Worm (Caenorhabditis elegans) whole organism, dauer: Measurements from ENCODE around the gene elpc-4.

ENCODE experiments used
- unc-62 ChIP-seq: sonication (generic microtip); optimal IDR thresholded peaks from 2 replicates; lab custom pipeline; 2017; ENCODE audit warnings: missing biosample characterization, missing genetic modification reagents, missing genetic modification characterization

Gene elpc-4

DNA sequence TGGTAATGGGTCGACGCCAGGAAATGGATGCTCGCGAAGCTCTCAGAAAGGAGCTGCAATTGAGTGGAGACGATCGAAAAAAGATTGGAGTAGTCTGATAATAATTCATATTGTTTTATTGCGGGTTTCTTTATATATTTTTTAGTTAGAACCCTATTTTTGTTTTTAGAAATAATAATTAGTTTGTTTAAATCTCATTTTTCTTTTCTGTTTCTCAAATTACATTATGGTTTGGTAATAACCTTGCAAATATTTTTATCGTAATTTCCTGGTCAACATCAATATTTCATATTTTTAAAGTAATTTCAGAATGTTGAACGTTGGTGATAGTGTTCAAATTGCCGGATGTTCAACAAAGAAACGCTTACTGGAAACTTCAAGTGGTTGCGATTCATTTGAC lies at the start of gene elpc-4:
TSS of gene elpc-4 (plus strand) at position 301 of the 400 bp plus-strand sequence.
- no peak for TF ChIP-seq unc-62

DNA sequence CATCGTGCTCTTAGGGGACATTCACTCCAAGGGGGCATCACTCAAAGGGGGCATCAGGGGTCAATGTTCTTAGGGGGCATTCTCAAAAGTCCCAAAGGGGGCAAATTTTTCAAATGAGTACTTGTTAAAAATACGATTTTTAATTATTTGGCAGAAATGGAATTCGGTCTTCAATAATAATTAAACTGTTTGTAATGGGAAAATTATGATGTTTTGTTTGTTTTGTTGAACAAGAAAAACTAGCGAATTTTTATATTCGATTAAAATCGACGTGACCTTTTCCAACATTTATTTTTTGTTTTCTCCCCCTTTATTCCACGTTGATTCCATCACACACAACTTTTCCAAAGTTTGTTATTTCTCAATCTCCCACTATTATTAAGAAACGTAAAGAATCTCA lies 49.8 kb upstream of the elpc-4 start, which contains the start of gene F57H12.5:
TSS of gene F57H12.5 (plus strand) at position 301 of the 400 bp plus-strand sequence.
- TF ChIP-seq unc-62: no peak

DNA sequence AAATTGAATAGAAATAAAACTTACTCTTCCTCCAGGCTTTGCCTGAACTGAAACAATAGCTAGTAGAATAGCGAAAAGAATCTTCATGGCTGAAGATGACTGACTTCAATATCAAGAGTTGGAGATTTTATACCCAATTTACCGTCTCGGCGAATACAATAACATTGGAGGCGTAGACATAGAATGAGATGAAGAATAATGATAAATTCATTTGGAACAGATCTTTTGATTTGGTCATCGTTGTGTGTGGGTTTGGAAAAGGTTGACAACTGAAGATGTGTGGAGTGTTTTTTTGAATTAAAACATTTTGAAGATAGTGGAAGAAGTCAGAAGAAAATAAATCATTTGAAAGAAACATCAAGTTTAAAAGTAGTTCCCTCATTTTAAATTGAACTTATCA lies 40.6 kb upstream of the elpc-4 start, which contains the start of gene F57H12.6:
TSS of gene F57H12.6 (minus strand) at position 101 of the 400 bp plus-strand sequence.
- no peak for TF ChIP-seq unc-62

DNA sequence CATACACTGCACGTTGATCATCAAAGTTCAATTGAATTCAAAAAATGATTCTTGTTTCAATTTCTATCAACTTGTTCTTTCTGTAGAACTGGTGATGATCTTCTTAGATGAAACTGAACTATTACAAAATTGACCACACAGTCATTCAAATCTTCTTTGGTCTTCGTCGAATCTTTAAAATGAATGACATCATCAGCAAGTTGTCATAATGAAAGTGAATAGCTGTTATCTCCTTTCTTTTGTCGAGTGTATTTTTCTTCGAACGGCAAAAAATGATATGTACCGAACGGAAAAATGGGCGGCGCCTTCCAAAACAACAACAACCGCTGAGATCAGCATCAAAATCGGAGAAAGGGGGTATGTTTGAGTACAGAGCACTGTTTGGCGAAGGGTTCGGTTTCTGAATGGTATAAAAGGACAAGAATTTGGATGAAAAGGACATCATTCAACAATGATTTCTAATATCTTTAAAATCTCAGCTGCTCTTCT lies 39.3 kb upstream of the elpc-4 start, which contains the start of gene ora-1:
TSS of gene ora-1 (plus strand) at position 439 of the 489 bp plus-strand sequence.
- TF ChIP-seq unc-62: no peak

DNA sequence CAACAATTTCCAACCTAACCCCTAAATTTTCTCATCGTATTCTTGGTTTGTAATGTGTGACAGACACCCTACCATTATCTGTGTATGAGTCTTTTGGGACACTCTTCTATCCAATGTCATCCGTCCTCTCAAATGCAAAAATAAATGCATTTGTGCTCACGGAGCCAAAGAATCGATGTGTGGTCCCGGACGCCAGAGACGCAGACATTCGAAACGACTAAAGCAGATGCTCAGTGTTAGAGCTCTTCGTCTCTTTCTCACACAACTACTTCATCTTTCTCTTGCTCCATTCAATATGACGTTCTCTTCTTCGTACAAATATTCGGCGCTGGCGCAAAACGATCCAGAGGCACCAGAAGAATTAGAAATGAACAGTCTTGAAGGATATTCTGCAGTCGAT lies 37.2 kb upstream of the elpc-4 start, which contains the start of gene unc-24:
TSS of gene unc-24 (plus strand) at position 283 of the 400 bp plus-strand sequence.
- TF ChIP-seq unc-62: no peak

DNA sequence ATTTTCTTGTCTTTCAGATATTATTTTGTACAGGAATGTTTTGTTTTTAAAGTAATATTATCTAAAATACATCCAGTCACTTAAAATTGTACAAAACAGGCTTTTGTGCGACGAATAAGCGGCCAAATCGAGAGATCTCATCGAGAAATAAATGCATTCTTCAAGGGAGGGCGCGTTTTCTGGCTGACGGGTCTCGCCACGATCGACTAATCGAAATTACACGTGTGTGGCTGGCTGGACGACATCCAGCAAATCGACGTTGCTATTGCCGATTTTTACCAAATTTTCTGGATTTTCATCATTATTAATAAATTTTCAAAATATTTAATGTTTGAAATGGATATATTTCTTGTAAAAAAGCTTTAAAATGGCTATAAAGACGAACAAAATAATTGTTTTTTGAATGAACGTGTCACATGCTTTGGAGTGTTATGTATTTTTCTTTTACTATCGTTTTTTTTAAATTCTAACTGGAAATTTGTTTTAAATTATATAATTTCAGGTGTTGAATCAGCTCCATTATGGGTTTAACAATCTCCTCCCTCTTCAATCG lies 34.7 kb upstream of the elpc-4 start, which contains the start of gene arf-5:
TSS of gene arf-5 (plus strand) at position 503 of the 553 bp plus-strand sequence.
- no peak for TF ChIP-seq unc-62

DNA sequence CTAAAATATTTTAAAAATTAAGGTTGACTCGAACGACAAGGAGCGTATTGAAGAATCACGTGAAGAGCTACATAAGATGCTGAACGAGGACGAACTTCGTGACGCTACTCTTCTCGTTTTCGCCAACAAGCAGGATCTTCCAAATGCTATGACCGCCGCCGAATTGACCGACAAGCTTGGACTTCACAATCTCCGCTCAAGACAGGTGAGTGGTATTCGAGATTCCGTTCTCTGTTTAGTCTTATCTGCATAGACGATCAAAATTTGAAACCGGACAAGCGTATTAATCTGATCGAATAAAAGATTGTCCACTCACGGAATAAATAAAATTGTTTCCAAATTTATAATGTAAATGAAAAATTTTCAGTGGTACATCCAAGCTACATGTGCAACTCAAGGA lies 33.8 kb upstream of the elpc-4 start:
- no peak for TF ChIP-seq unc-62

DNA sequence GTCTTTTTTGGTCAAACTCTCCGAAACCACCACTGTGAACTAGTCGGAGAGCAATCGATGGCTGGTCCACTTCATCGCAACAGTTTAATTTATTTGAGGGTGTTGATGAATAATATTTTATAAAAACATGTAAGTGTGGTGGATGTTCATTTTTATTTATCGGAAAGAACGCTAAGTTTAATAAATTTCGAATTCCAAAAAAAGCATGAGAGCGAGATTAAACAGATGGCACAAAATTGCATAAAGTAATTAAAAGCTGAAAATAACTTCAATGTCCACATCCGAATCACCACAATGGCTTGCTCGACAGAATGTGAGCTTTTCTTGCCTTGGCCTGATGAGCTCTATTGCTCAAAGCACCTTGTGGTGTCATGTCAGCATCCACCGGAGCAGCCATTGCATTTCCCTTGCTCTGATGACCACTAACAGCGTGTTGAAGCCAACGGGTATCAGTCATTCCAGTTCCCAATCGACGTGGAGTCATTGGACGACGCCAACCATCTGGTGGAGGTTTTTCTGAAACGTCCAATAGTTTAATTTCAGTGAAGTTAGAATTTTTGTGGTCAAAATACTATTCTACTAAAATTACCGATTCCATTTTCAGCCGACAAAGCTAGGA lies 33.0 kb upstream of the elpc-4 start:
- no peak for TF ChIP-seq unc-62

DNA sequence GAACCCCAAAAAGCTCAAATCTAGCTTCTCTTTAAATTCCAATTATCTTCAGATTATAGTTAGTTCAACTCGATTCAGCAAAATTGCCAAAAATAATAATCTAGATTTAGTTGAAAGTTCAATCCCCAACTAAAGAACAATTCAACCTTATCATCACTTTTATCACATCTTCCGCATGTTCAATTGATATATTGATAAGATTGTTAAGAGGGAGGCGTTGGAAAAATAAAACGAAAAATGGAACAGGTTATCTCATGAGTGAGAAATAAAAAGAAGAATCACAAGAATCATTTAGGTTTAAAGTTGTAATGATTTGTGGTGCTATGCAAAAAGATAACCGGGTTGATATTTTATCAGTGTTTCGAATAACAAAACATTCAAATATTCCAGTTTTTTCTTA lies 31.1 kb upstream of the elpc-4 start:
- no peak for TF ChIP-seq unc-62

DNA sequence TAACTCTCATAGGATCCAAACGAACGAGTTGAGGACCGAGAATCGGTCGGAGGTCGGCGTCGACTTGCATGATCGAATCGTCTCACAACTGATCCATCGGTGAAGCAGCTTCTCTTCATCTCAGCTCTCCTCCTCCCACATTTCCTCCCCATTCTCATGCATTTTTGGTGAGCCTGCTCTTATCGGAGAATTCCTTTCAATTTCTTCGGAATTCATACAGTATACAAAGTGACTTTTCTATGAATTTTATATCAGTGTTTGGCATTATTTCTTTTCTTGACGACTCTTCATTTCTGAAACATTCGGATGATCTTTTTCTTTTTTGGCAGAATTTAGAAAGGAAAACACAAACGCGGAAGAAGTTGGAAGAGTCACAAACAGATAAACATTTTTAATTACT lies 29.7 kb upstream of the elpc-4 start, which contains the start of gene mec-17:
TSS of gene mec-17 (minus strand) at position 101 of the 400 bp plus-strand sequence.
- TF ChIP-seq unc-62: no peak

DNA sequence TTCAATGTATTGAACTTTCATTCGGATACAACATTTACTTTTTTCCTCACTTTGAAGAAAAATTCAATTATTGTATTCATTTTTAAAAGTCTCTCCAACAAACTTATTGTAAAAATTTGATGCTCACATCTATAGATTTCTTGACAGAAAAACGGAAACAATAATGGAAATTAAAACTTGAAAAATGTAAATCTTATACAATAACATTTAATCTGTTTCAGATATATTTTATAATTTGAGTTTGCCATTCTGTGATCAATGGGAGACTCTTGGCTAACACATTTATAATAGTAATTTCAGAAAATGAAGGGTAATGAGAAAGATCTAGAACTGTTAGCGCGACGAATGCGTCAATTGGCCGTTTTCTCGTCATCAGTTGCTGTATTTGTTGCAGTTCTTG lies 28.4 kb upstream of the elpc-4 start, which contains the start of gene col-115:
TSS of gene col-115 (plus strand) at position 301 of the 400 bp plus-strand sequence.
- TF ChIP-seq unc-62: no peak

DNA sequence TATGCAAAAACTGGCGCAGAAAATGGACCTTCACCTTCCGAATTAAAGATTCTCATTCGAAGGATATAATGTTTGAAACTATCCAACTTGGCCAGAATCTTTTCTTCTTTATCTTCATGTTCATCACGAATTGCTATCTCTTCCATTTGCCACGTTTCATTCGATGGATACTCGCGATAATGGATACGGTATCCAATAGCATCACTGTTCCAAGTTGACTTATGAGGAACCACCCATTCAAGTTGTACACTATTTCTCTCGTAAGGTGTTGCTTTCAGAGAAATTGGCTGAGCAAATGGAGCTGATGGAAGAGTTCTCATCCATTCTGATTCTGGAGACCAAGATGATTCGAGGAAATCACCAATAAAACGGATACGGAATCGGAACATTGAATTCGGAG lies 22.1 kb upstream of the elpc-4 start:
- TF ChIP-seq unc-62: no peak

DNA sequence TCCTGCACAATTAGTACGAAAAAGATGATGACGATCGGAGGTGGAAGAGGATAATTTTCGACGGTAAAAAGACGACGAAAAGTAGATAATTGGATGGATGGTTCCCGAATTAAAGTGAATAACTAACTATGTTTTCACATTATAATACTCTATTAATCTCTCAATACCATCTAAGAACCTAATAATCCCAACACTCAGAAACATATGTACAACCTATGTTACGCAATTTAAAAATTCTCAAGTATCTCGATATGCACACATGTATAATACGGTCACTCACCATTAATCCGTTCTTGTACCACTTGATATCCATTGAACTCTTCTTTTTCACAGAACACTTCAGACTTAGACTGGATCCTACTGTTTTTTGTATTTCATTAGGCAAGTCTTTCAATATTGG lies 16.0 kb upstream of the elpc-4 start:
- TF ChIP-seq unc-62: no peak

DNA sequence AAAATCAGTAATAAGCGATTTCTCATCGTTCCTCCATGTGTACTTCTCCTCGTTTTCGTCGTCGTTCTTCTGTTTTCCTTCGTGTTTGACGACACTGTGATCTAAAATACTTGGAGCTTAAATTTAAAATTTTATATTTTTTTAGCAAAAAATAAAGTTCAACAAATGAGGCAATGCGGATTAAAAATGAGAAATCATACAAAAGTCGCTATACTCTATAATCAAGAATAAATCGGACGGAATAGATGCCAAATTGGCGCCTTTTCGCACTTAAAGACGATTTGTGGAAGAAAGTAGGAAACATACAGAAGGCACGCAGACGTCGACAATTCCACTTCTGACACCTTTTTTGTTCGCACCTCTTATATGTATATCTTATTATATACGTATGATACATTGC lies 12.8 kb upstream of the elpc-4 start, which contains the start of gene rig-4:
TSS of gene rig-4 (minus strand) at position 101 of the 400 bp plus-strand sequence.
- TF ChIP-seq unc-62: no peak

DNA sequence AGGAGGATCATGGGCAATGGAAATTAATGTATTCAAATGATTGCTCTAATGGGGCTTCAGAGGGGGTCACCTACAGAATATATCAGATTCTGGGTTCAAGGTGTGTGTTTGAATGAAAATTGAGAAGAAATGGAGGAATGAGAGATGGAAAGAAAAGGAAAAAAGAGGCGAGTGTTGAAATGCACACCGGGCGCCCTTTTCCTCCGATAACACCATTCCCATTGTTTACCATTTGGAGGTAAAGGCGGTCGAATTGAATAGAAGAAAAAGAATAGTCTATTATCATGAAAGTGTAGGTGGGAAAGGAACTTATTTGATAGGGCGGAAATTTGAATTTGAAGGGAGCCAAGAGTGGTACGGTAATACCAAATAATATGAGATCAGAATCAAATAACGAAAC lies 11.4 kb upstream of the elpc-4 start:
- TF ChIP-seq unc-62: no peak

DNA sequence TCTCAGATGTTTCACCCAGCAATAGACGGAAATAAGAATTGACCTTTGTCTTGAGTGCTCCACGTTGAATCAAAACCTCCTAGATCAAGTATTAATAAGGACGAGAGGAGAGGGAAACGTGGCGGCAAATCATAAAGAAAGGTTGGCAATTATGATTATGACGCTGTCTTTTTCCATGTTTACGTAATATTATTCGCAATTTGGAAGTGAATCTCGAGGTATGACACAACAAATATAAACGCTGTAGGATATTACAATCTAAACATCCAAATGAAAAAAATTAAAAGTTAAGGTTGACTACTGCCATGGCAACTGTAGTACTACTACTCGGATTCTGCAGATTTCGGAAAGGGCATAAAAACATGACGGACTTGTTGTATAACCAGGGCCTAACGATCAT lies 10.6 kb upstream of the elpc-4 start:
- TF ChIP-seq unc-62: no peak

DNA sequence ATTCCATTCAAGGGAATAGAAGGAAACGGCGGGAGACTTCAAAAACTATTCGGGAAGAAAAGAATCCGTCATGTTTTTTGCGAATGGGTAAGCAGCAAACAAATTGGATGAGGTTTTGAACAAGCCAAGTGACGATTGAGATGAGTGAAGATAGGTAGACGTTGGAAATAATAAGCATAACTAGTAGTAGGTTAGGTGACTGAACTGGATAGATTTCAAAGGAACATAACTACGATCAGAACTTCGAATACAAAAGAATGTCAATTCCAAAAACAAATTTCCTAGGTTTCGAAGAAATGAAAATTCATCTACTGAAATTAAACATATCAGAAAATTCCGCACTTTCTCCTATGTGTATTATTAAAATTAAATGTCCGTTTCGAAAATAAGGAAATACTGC lies 9.2 kb upstream of the elpc-4 start:
- no peak for TF ChIP-seq unc-62

DNA sequence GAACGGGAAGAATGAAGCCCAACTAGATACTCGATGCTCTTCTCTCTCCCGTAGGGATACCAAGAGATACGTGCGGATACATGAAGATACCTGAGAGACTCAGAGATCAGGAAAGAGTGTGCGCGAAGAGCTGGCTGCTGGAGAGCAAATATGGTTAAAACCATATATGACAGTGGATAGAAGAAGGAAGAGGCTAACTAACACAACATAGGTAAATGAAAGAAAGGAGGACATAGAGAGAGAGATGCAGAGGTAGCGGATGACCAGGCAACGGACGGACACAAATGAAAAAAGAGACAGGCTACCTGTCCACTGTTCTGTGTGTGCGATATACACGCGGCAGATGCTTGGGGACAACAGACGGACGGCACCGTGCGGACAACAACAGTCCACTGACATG lies 8.7 kb upstream of the elpc-4 start:
- TF ChIP-seq unc-62: no peak
